Worm (Caenorhabditis elegans) whole organism, late embryonic: ENCODE measurements around the gene Y24F12A.1.

Experiments used
- dmd-4 ChIP-seq: sonication (generic microtip); optimal IDR thresholded peaks from 2 replicates; lab custom pipeline; 2016; ENCODE audit warnings: borderline replicate concordance, missing genetic modification characterization, missing compliant biosample characterization
- pha-4 ChIP-seq: fragments of 150-350 bp; optimal IDR thresholded peaks from 2 replicates; lab custom pipeline; 2018; ENCODE audit warnings: missing biosample characterization, missing genetic modification reagents, missing genetic modification characterization
- pqm-1 ChIP-seq: sonication (generic microtip); optimal IDR thresholded peaks from 2 replicates; lab custom pipeline; 2016; ENCODE audit warnings: missing genetic modification characterization, missing compliant biosample characterization

DNA sequence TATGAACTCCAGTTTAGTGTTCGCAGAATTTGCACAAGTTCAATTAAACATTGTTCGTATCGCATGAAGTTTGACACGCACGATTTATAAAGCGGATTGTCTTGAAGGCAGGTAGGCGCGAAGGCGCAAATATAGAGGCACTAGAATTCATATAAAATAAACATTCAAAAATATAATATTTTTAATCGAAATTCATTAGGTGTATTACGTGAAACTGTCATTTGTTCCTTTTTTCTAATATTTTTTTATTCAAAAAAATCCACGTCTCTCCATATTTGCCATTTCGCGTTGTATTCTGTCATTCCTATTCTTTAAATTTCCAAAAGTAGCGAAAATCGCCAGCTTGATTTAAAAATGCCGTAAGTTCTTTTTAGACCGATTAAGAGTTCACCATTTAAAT is 36.7 kb downstream of the Y24F12A.1 start, which contains the start of gene ZK809.1:
- TF ChIP-seq pqm-1 (tag; lab: Kevin White, UChicago) (no peak), dmd-4 (tag; lab: Kevin White, UChicago) (no peak), pha-4 (tag; lab: Kevin White, UChicago) (no peak)
